Fruit fly (Drosophila melanogaster) whole organism: ENCODE results near the gene RecQ5.

ENCODE experiments used
- CG8478 ChIP-seq: fragments of >200 bp; optimal IDR thresholded peaks from 2 replicates; lab custom pipeline; 2018; ENCODE audit warnings: inconsistent platforms
- Dll ChIP-seq: fragments of >200 bp; optimal IDR thresholded peaks from 2 replicates; lab custom pipeline; 2017
- EcR ChIP-seq, 2 experiments: fragments of >200 bp; optimal IDR thresholded peaks; 2 replicates each; lab custom pipeline; 2017; ENCODE audit warnings: missing biosample characterization in 2 of 2, missing genetic modification characterization in 2 of 2, missing genetic modification reagents in 2 of 2
- pan ChIP-seq: fragments of >200 bp; optimal IDR thresholded peaks from 2 replicates; lab custom pipeline; 2017
- psq ChIP-seq: fragments of >200 bp; optimal IDR thresholded peaks from 2 replicates; lab custom pipeline; 2017
- usp ChIP-seq: fragments of >200 bp; optimal IDR thresholded peaks from 2 replicates; lab custom pipeline; 2017; ENCODE audit warnings: missing biosample characterization, missing genetic modification characterization, mixed read lengths

DNA sequence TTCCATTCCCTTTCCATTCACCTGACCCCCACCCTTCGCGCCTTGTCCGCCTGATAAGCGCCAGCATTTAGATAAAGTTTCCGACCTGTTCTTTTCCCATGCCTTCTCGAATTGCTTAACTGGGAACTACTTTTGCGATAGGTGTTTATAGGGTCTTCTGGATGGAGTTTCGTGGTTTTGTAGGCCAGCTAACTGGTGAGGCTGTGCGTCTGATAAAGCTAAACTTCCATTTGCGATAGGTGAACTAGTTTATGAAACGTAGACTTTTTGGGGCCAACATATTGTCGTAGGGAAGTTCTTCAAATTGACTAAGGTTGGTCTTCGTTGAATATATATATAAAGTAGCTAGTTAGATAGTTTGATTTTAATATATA lies 3.7 kb upstream of the RecQ5 start:
- no peak for TF ChIP-seq pan (lab: Kevin White, UChicago)
- no peak for TF ChIP-seq CG8478 (lab: Kevin White, UChicago)
- no peak for TF ChIP-seq psq (lab: Kevin White, UChicago)
- no peak for TF ChIP-seq EcR (GFP tag; optimal IDR thresholded peaks at IDR 0.05; lab: Kevin White, UChicago)
- TF ChIP-seq usp (GFP tag; lab: Kevin White, UChicago), result no peak
- TF ChIP-seq Dll (lab: Kevin White, UChicago), result no peak
